Worm (Caenorhabditis elegans) whole organism, L3 larva: ENCODE results near the gene fbxb-108.

Experiments
- ZK546.5 ChIP-seq: sonication (generic microtip); optimal IDR thresholded peaks from 2 replicates; lab custom pipeline; 2017; ENCODE audit warnings: missing biosample characterization, missing genetic modification characterization
- aly-2 ChIP-seq: fragments of 150-350 bp; optimal IDR thresholded peaks from 2 replicates; lab custom pipeline; 2014; ENCODE audit warnings: missing biosample characterization, missing genetic modification characterization
- ama-1 ChIP-seq: fragments of 150-350 bp; optimal IDR thresholded peaks from 2 replicates; lab custom pipeline; 2018
- daf-12 ChIP-seq: fragments of 150-350 bp; optimal IDR thresholded peaks from 2 replicates; lab custom pipeline; 2014; ENCODE audit warnings: missing biosample characterization, missing genetic modification reagents, missing genetic modification characterization
- egl-27 ChIP-seq: sonication (generic microtip); optimal IDR thresholded peaks from 4 replicates; lab custom pipeline; 2017; ENCODE audit warnings: missing biosample characterization, missing genetic modification reagents, missing genetic modification characterization
- egl-5 ChIP-seq: fragments of 150-350 bp; optimal IDR thresholded peaks from 2 replicates; lab custom pipeline; 2017; ENCODE audit warnings: missing biosample characterization, missing genetic modification reagents, missing genetic modification characterization, inconsistent platforms
- elt-2 ChIP-seq: sonication (generic microtip); optimal IDR thresholded peaks from 2 replicates; lab custom pipeline; 2016; ENCODE audit warnings: missing genetic modification reagents, mild to moderate bottlenecking, missing genetic modification characterization, missing compliant biosample characterization
- eor-1 ChIP-seq, 2 experiments: fragments of 150-350 bp; optimal IDR thresholded peaks; 2 replicates each; lab custom pipeline; 2014 to 2018; ENCODE audit warnings: missing biosample characterization in 2 of 2, missing genetic modification characterization in 2 of 2
- fkh-2 ChIP-seq: fragments of 150-350 bp; optimal IDR thresholded peaks from 2 replicates; lab custom pipeline; 2014; ENCODE audit warnings: missing biosample characterization, missing genetic modification reagents, missing genetic modification characterization
- fos-1 ChIP-seq: fragments of 150-350 bp; optimal IDR thresholded peaks from 2 replicates; lab custom pipeline; 2014; ENCODE audit warnings: missing biosample characterization, missing genetic modification characterization
- hmg-11 ChIP-seq: sonication (generic microtip); optimal IDR thresholded peaks from 2 replicates; lab custom pipeline; 2016; ENCODE audit warnings: missing genetic modification characterization, missing compliant biosample characterization
- jun-1 ChIP-seq: fragments of 150-350 bp; optimal IDR thresholded peaks from 2 replicates; lab custom pipeline; 2014; ENCODE audit warnings: missing biosample characterization, missing genetic modification reagents, missing genetic modification characterization
- lin-15B ChIP-seq: fragments of 150-350 bp; optimal IDR thresholded peaks from 2 replicates; lab custom pipeline; 2014; ENCODE audit warnings: missing biosample characterization, missing genetic modification characterization
- lin-39 ChIP-seq: fragments of 150-350 bp; optimal IDR thresholded peaks from 2 replicates; lab custom pipeline; 2018; ENCODE audit warnings: missing biosample characterization, missing genetic modification reagents, missing genetic modification characterization
- lsy-12 ChIP-seq: sonication (generic microtip); optimal IDR thresholded peaks from 2 replicates; lab custom pipeline; 2016; ENCODE audit warnings: mild to moderate bottlenecking, missing genetic modification characterization, missing compliant biosample characterization
- mdl-1 ChIP-seq: fragments of 150-350 bp; optimal IDR thresholded peaks from 2 replicates; lab custom pipeline; 2014; ENCODE audit warnings: missing biosample characterization, missing genetic modification characterization
- mml-1 ChIP-seq: fragments of 150-350 bp; sonication (generic microtip); optimal IDR thresholded peaks from 3 replicates; lab custom pipeline; 2014; ENCODE audit warnings: missing biosample characterization, missing genetic modification characterization
- nfya-1 ChIP-seq: sonication (generic microtip); optimal IDR thresholded peaks from 2 replicates; lab custom pipeline; 2017; ENCODE audit warnings: missing genetic modification characterization, mild to moderate bottlenecking, missing compliant biosample characterization, antibody characterized with exemption, moderate library complexity; ENCODE audit not compliant: insufficient read depth
- nhr-237 ChIP-seq: fragments of 150-350 bp; optimal IDR thresholded peaks from 2 replicates; lab custom pipeline; 2014; ENCODE audit warnings: missing biosample characterization, missing genetic modification characterization
- nhr-25 ChIP-seq: sonication (generic microtip); optimal IDR thresholded peaks from 2 replicates; lab custom pipeline; 2017; ENCODE audit warnings: missing biosample characterization, missing genetic modification characterization
- nhr-43 ChIP-seq: sonication (generic microtip); optimal IDR thresholded peaks from 2 replicates; lab custom pipeline; 2016; ENCODE audit warnings: mild to moderate bottlenecking, missing genetic modification characterization, missing compliant biosample characterization; ENCODE audit not compliant: poor library complexity, severe bottlenecking
- nhr-67 ChIP-seq: fragments of 150-350 bp; optimal IDR thresholded peaks from 2 replicates; lab custom pipeline; 2014; ENCODE audit warnings: missing biosample characterization, missing genetic modification characterization
- nhr-76 ChIP-seq: fragments of 150-350 bp; sonication (generic microtip); optimal IDR thresholded peaks from 5 replicates; lab custom pipeline; 2014; ENCODE audit warnings: missing biosample characterization, missing genetic modification characterization
- pha-4 ChIP-seq: fragments of 150-350 bp; optimal IDR thresholded peaks from 2 replicates; lab custom pipeline; 2014; ENCODE audit warnings: missing biosample characterization, missing genetic modification reagents, missing genetic modification characterization
- skn-1 ChIP-seq: fragments of 150-350 bp; optimal IDR thresholded peaks from 2 replicates; lab custom pipeline; 2014; ENCODE audit warnings: missing biosample characterization, missing genetic modification characterization
- snpc-4 ChIP-seq: fragments of 150-350 bp; optimal IDR thresholded peaks from 2 replicates; lab custom pipeline; 2014; ENCODE audit warnings: missing biosample characterization, missing genetic modification characterization
- tbx-2 ChIP-seq: sonication (generic microtip); optimal IDR thresholded peaks from 2 replicates; lab custom pipeline; 2016; ENCODE audit warnings: mild to moderate bottlenecking, missing genetic modification characterization, missing compliant biosample characterization
- unc-39 ChIP-seq: sonication (generic microtip); optimal IDR thresholded peaks from 4 replicates; lab custom pipeline; 2017; ENCODE audit warnings: missing biosample characterization, missing genetic modification characterization
- zag-1 ChIP-seq: fragments of 150-350 bp; optimal IDR thresholded peaks from 2 replicates; lab custom pipeline; 2014; ENCODE audit warnings: missing biosample characterization, missing genetic modification characterization

Gene fbxb-108

DNA sequence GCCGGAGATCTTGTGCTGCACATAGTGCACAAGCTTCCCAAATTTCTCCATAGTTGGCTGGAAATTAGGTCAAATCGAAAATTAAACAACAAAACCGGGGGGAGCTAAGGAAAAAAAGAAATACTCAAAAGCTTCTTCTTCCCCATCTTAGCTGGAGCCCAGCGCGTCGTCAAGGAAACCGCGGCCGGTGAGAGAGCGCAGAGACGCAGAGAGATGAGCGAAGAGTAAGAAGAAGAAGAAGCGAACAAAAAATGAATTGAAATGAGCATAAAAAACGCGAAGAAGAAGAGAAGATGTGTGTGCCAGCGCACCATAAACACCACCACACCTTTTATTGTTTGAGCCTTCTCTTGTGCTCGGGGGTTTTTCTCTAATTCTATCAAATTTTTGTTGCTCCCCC lies 29.6 kb upstream of the fbxb-108 start, which contains the start of gene wdr-31:
Gene wdr-31 (minus strand): TSS at position 101 of the 400 bp plus-strand sequence.
- no peak for TF ChIP-seq zag-1
- no peak for TF ChIP-seq mml-1 (tag; lab: Kevin White, UChicago)
- TF ChIP-seq fkh-2 (tag; lab: Kevin White, UChicago), result no peak
- no peak for TF ChIP-seq nhr-67 (tag; lab: Kevin White, UChicago)
- TF ChIP-seq nhr-76, result no peak
- TF ChIP-seq lsy-12, result no peak

DNA sequence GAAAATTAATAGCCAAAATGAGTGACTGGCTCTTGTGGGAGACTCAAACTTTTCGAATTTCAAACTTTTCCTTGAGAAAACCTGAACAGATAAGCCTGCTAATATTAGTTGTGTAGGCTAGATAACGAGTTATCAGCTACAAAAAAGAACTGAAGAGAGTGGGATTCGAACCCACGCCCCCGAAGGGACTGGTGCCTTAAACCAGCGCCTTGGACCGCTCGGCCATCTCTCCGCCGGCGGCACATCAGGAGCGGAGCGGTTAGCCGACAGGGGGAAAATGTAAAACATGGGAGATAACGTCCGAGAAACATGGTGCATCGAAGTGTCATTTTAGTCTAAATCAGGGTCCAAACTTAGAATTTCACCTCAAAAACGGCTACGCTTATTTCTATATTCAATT lies 29.1 kb upstream of the fbxb-108 start:
- TF ChIP-seq pha-4 (tag; lab: Kevin White, UChicago) (no peak), zag-1 (no peak), nhr-43 (no peak), nhr-237 (tag; lab: Kevin White, UChicago) (no peak), elt-2 (tag; lab: Kevin White, UChicago) (no peak), nhr-25 (tag; lab: Kevin White, UChicago) (no peak), tbx-2 (tag; lab: Kevin White, UChicago) (no peak), hmg-11 (tag; lab: Kevin White, UChicago) (no peak), egl-5 (tag; lab: Kevin White, UChicago) (no peak), ama-1 (lab: Kevin White, UChicago) (no peak), fos-1 (tag; lab: Kevin White, UChicago) (no peak)

DNA sequence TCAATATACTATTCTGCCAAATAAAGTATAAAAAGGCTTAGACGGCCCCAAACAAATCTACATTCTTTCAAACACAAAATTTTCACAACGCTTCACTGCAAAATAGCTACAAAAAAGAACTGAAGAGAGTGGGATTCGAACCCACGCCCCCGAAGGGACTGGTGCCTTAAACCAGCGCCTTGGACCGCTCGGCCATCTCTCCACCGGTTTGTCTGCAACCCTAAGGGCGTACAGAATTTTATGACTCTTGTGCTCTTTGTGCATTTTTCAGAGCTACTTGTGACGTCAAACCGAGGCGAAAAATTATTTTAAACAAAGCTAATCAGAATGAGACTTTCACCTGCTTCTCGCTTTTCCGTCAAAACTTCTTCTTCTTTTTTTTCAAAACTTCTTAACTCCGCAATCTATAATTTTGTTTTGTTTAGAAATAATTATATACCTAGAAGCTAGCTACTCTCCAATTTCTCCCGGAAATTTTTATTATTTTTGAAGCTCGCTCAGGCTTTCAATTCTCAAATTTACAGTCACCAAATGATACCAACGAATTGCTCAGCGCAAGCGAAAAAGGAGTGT lies 28.5 kb upstream of the fbxb-108 start, which contains the start of gene T05A8.8:
Gene T05A8.8 (plus strand): TSS at position 523 of the 573 bp plus-strand sequence.
- TF ChIP-seq skn-1 (no peak), hmg-11 (tag; lab: Kevin White, UChicago) (no peak)

- TF ChIP-seq aly-2 (tag; lab: Kevin White, UChicago), result no peak
- TF ChIP-seq lin-39 (tag; lab: Kevin White, UChicago), result no peak
- TF ChIP-seq fos-1 (tag; lab: Kevin White, UChicago), result no peak
- no peak for TF ChIP-seq zag-1
- no peak for TF ChIP-seq unc-39 (tag; lab: Kevin White, UChicago)
- no peak for TF ChIP-seq nhr-25 (tag; lab: Kevin White, UChicago)
- TF ChIP-seq lin-15B, result no peak
- no peak for TF ChIP-seq nhr-237 (tag; lab: Kevin White, UChicago)
- no peak for TF ChIP-seq pha-4 (tag; lab: Kevin White, UChicago)
- no peak for TF ChIP-seq mml-1 (tag; lab: Kevin White, UChicago)
- no peak for TF ChIP-seq snpc-4 (tag; lab: Kevin White, UChicago)
Observed at ce11 chrII:2736938-2737337, 27.8 kb upstream of the fbxb-108 start.

DNA sequence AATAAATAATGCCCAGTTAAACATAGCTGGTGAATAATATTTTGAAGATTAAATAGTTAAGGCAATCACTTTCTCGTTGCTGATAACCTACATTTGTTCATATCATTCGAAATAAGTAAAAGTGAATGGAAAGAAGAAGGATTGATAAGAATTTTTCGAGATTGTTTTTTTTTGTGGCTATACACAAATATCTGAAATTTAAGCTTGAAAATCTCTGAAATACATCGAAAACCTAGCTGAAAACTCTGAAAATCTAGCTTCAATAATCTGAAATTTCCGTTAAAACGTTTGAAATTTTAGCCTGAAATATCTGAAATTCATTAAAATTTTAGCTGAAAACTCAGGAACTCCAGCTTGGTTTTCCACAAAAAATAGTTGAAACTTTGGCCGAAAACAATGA lies 25.1 kb upstream of the fbxb-108 start, which contains the start of gene T05A8.6:
Gene T05A8.6 (minus strand): TSS at position 101 of the 400 bp plus-strand sequence.
- TF ChIP-seq ama-1 (lab: Kevin White, UChicago), result no peak
- no peak for TF ChIP-seq nhr-25 (tag; lab: Kevin White, UChicago)
- no peak for TF ChIP-seq eor-1 (tag; optimal IDR thresholded peaks at IDR 0.05; lab: Kevin White, UChicago)
- no peak for TF ChIP-seq tbx-2 (tag; lab: Kevin White, UChicago)
- TF ChIP-seq egl-27 (tag; lab: Kevin White, UChicago), result no peak
- TF ChIP-seq nhr-237 (tag; lab: Kevin White, UChicago), result no peak
- no peak for TF ChIP-seq hmg-11 (tag; lab: Kevin White, UChicago)
- TF ChIP-seq, all 47 proteins: peak for 0

DNA sequence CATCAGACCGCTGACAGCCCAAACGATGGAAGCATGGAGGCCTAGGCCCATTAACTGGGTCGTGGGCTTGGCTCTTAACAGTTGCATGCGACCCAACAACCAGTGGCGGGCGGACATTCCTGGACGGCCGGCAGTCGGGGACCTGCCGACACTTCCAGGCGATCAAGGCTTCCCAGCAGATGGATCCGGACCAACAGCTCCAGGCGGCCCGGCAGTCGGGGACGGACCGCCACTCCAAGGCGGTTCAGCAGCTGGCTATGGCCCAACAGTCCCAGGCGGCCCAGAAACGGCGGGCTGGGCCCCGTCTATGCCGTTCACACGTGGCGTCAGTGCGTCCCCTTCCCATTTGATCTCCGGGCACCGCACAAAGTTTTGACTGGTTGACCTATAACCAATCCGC lies 23.4 kb upstream of the fbxb-108 start:
- TF ChIP-seq nhr-67 (tag; lab: Kevin White, UChicago) (no peak), ZK546.5 (tag; lab: Kevin White, UChicago) (no peak), elt-2 (tag; lab: Kevin White, UChicago) (no peak)

- TF ChIP-seq skn-1 (no peak), daf-12 (tag; lab: Kevin White, UChicago) (no peak), jun-1 (no peak), mdl-1 (tag; lab: Kevin White, UChicago) (no peak), nfya-1 (tag; lab: Kevin White, UChicago) (no peak)
- TF ChIP-seq, all 47 proteins: peak for 0
Observed at ce11 chrII:2742251-2742650, 22.5 kb upstream of the fbxb-108 start, which contains the start of gene T05A8.7. Gene T05A8.7, minus strand, starts transcription at chrII:2742351.
